Worm (Caenorhabditis elegans) whole organism, young adult: ENCODE measurements around the gene F28C6.10.

Source experiments
- D2030.7 ChIP-seq: fragments of 200-800 bp; sonication (Bioruptor generic); IDR thresholded peaks from 2 replicates; pipeline ENCODE4 v1.3.6; 2022; ENCODE audit warnings: missing genetic modification reagents, missing genetic modification characterization, missing compliant biosample characterization
- Y67H2A.10 ChIP-seq: fragments of 200-800 bp; sonication (Bioruptor generic); conservative IDR thresholded peaks from 2 replicates; pipeline ENCODE4 v1.3.6; 2022; ENCODE audit warnings: missing genetic modification reagents, missing genetic modification characterization, missing compliant biosample characterization
- aptf-2 ChIP-seq: fragments of 200-800 bp; sonication (Bioruptor generic); conservative IDR thresholded peaks from 2 replicates; pipeline ENCODE4 v1.3.6; 2022; ENCODE audit warnings: missing genetic modification reagents, missing genetic modification characterization, missing compliant biosample characterization
- lag-1 ChIP-seq: fragments of 200-800 bp; sonication (Bioruptor generic); IDR thresholded peaks from 2 replicates; pipeline ENCODE4 v1.3.6; 2022; ENCODE audit warnings: missing genetic modification reagents, missing genetic modification characterization, missing compliant biosample characterization
- madf-10 ChIP-seq: sonication (generic microtip); optimal IDR thresholded peaks from 2 replicates; lab custom pipeline; 2016; ENCODE audit warnings: mild to moderate bottlenecking, missing genetic modification characterization, missing compliant biosample characterization
- nhr-27 ChIP-seq: fragments of 200-800 bp; sonication (Bioruptor generic); optimal IDR thresholded peaks from 2 replicates; lab custom pipeline; 2018; ENCODE audit warnings: mild to moderate bottlenecking, missing genetic modification characterization, moderate library complexity, missing compliant biosample characterization
- sea-2 ChIP-seq: fragments of 200-800 bp; sonication (Bioruptor generic); IDR thresholded peaks from 2 replicates; pipeline ENCODE4 v1.3.6; 2022; ENCODE audit warnings: missing genetic modification characterization, missing compliant biosample characterization
- tbx-9 ChIP-seq: sonication (generic microtip); optimal IDR thresholded peaks from 2 replicates; lab custom pipeline; 2016; ENCODE audit warnings: borderline replicate concordance, missing genetic modification characterization, inconsistent platforms, missing compliant biosample characterization
- tlf-1 ChIP-seq: fragments of 200-800 bp; sonication (Bioruptor generic); optimal IDR thresholded peaks from 2 replicates; lab custom pipeline; 2018; ENCODE audit warnings: mild to moderate bottlenecking, missing genetic modification characterization, missing compliant biosample characterization
- unc-130 ChIP-seq: sonication (generic microtip); optimal IDR thresholded peaks from 2 replicates; lab custom pipeline; 2016; ENCODE audit warnings: missing genetic modification reagents, missing genetic modification characterization, missing compliant biosample characterization
- ztf-26 ChIP-seq: sonication (generic microtip); optimal IDR thresholded peaks from 2 replicates; lab custom pipeline; 2017; ENCODE audit warnings: missing genetic modification characterization, missing compliant biosample characterization

ce11 chrII:8589227-8589626 is 18.5 kb upstream of the F28C6.10 start:
- TF ChIP-seq D2030.7 (GFP tag; lab: Robert Waterston, UW) (no peak), lag-1 (GFP tag; lab: Robert Waterston, UW) (no peak), tbx-9 (tag; lab: Kevin White, UChicago) (no peak), sea-2 (GFP tag; lab: Robert Waterston, UW) (no peak), unc-130 (no peak), Y67H2A.10 (GFP tag; lab: Robert Waterston, UW) (no peak), nhr-27 (tag; lab: Kevin White, UChicago) (no peak), madf-10 (no peak), ztf-26 (no peak), tlf-1 (GFP tag; lab: Kevin White, UChicago) (no peak), aptf-2 (no peak)
